Fruit fly (Drosophila melanogaster) whole organism, embryonic: ENCODE results near the gene Socs36E.

Experiments used
- Asciz ChIP-seq: fragments of 200-800 bp; sonication (Bioruptor generic); optimal IDR thresholded peaks from 2 replicates; lab custom pipeline; 2017; ENCODE audit warnings: missing biosample characterization, mild to moderate bottlenecking, missing genetic modification characterization, missing genetic modification reagents
- Bteb2 ChIP-seq: fragments of 200-800 bp; sonication (Bioruptor generic); optimal IDR thresholded peaks from 2 replicates; lab custom pipeline; 2016; ENCODE audit warnings: missing biosample characterization, missing genetic modification characterization
- CG10543 ChIP-seq: fragments of 200-800 bp; sonication (Bioruptor generic); optimal IDR thresholded peaks from 3 replicates; lab custom pipeline; 2017; ENCODE audit warnings: missing biosample characterization, mild to moderate bottlenecking, missing genetic modification characterization, moderate library complexity
- CG7271 ChIP-seq: fragments of 200-800 bp; sonication (Bioruptor generic); optimal IDR thresholded peaks from 2 replicates; lab custom pipeline; 2018; ENCODE audit warnings: missing biosample characterization, mild to moderate bottlenecking, missing genetic modification characterization, moderate library complexity

- TF ChIP-seq CG10543 (GFP tag; lab: Kevin White, UChicago) = no peak
- TF ChIP-seq Asciz (GFP tag; lab: Kevin White, UChicago) = no peak
- no peak for TF ChIP-seq CG7271 (tag; lab: Kevin White, UChicago)
- TF ChIP-seq Bteb2 (GFP tag; lab: Kevin White, UChicago) = no peak
Measured at dm6 chr2L:18149903-18150302, 2.3 kb downstream of the Socs36E start.
